Worm (Caenorhabditis elegans) whole organism, late embryonic: ENCODE data around the gene fbxa-201.

Source experiments
- Y22D7AL.16 ChIP-seq: sonication (generic microtip); optimal IDR thresholded peaks from 2 replicates; lab custom pipeline; 2016; ENCODE audit warnings: missing genetic modification characterization, missing compliant biosample characterization
- elt-2 ChIP-seq: sonication (generic microtip); optimal IDR thresholded peaks from 2 replicates; lab custom pipeline; 2016; ENCODE audit warnings: missing genetic modification reagents, missing genetic modification characterization, missing compliant biosample characterization
- fkh-6 ChIP-seq: sonication (generic microtip); optimal IDR thresholded peaks from 2 replicates; lab custom pipeline; 2016; ENCODE audit warnings: missing genetic modification characterization, missing compliant biosample characterization
- hlh-30 ChIP-seq: sonication (generic microtip); optimal IDR thresholded peaks from 2 replicates; lab custom pipeline; 2017; ENCODE audit warnings: antibody characterized with exemption, missing genetic modification characterization, missing compliant biosample characterization; ENCODE audit not compliant: insufficient read depth
- mec-3 ChIP-seq: sonication (generic microtip); optimal IDR thresholded peaks from 2 replicates; lab custom pipeline; 2016; ENCODE audit warnings: borderline replicate concordance, missing genetic modification characterization, missing compliant biosample characterization
- nhr-232 ChIP-seq: sonication (generic microtip); optimal IDR thresholded peaks from 2 replicates; lab custom pipeline; 2016; ENCODE audit warnings: missing genetic modification characterization, missing compliant biosample characterization
- pha-4 ChIP-seq: fragments of 150-350 bp; optimal IDR thresholded peaks from 2 replicates; lab custom pipeline; 2018; ENCODE audit warnings: missing biosample characterization, missing genetic modification reagents, missing genetic modification characterization
- ref-2 ChIP-seq: sonication (generic microtip); optimal IDR thresholded peaks from 2 replicates; lab custom pipeline; 2016; ENCODE audit warnings: missing genetic modification characterization, missing compliant biosample characterization
- unc-3 ChIP-seq, 2 experiments: fragments of 200-800 bp in 1 of 2; sonication (Bioruptor generic) in 1 of 2; sonication (generic microtip) in 1 of 2; conservative IDR thresholded peaks in 1 of 2; optimal IDR thresholded peaks in 1 of 2; 2 replicates each; pipeline versions ENCODE4 v1.3.6 to Lab custom; 2016 to 2022; ENCODE audit warnings: missing compliant biosample characterization in 2 of 2, missing genetic modification characterization in 2 of 2, missing genetic modification reagents in 1 of 2

DNA sequence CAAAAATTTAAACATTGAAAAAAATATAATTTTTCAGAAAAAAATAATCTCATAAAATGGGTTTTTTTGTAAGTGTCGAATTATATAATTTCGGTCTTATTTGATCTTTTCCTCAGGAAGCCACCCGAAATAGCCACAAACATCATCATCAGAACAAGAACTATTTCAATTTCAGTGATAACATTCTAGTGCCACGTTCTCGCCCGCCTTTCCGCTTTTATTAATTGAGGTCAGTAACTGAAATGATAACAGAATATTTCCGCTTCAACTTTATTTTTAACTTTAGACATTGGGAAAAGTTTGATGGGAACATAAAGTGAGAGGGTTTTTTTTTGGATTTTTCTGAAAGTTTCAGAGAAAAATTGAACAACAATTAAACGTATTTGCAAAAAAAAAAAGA, 14.1 kb downstream of the fbxa-201 start:
- TF ChIP-seq ref-2 (tag; lab: Kevin White, UChicago) (no peak), mec-3 (tag; lab: Kevin White, UChicago) (no peak), elt-2 (tag; lab: Kevin White, UChicago) (no peak), pha-4 (no peak), Y22D7AL.16 (tag; lab: Kevin White, UChicago) (no peak), hlh-30 (no peak), nhr-232 (tag; lab: Kevin White, UChicago) (no peak), fkh-6 (tag; lab: Kevin White, UChicago) (no peak), unc-3 (GFP tag; conservative IDR thresholded peaks at IDR 0.05; lab: Robert Waterston, UW) (no peak), unc-3 (tag; optimal IDR thresholded peaks at IDR 0.05; lab: Kevin White, UChicago) (no peak)
